Fruit fly (Drosophila melanogaster) whole organism, embryonic: ENCODE measurements around the gene Bruce.

ENCODE experiments used
- B-H1 ChIP-seq: fragments of 200-800 bp; sonication (Bioruptor generic); IDR thresholded peaks from 3 replicates; pipeline ENCODE4 v1.3.6; 2022; ENCODE audit warnings: missing biosample characterization, missing genetic modification characterization
- CG10654 ChIP-seq: fragments of 200-800 bp; sonication (Bioruptor generic); optimal IDR thresholded peaks from 2 replicates; lab custom pipeline; 2016; ENCODE audit warnings: missing biosample characterization, missing genetic modification characterization
- CG10979 ChIP-seq: fragments of 200-800 bp; sonication (Bioruptor generic); optimal IDR thresholded peaks from 2 replicates; lab custom pipeline; 2018; ENCODE audit warnings: missing biosample characterization, mild to moderate bottlenecking, missing genetic modification characterization, moderate library complexity
- CG12391 ChIP-seq: fragments of 200-800 bp; sonication (Bioruptor generic); optimal IDR thresholded peaks from 3 replicates; lab custom pipeline; 2018; ENCODE audit warnings: missing biosample characterization, mild to moderate bottlenecking, missing genetic modification characterization, moderate library complexity
- CG12744 ChIP-seq: fragments of 200-800 bp; sonication (Bioruptor generic); optimal IDR thresholded peaks from 2 replicates; lab custom pipeline; 2016; ENCODE audit warnings: missing biosample characterization, missing genetic modification characterization
- CG14860 ChIP-seq: fragments of 200-800 bp; sonication (Bioruptor generic); IDR thresholded peaks from 3 replicates; pipeline ENCODE4 v1.3.6; 2022; ENCODE audit warnings: missing biosample characterization, missing genetic modification characterization; ENCODE audit not compliant: partially characterized antibody
- CG15696 ChIP-seq: fragments of 200-800 bp; sonication (Bioruptor generic); optimal IDR thresholded peaks from 2 replicates; lab custom pipeline; 2019; ENCODE audit warnings: missing biosample characterization, mild to moderate bottlenecking, missing genetic modification characterization, moderate library complexity
- CG1647 ChIP-seq: fragments of 200-800 bp; sonication (Bioruptor generic); optimal IDR thresholded peaks from 3 replicates; lab custom pipeline; 2016; ENCODE audit warnings: missing biosample characterization, missing genetic modification characterization
- CG16813 ChIP-seq: fragments of 200-800 bp; sonication (Bioruptor generic); IDR thresholded peaks from 3 replicates; pipeline ENCODE4 v1.3.6; 2022; ENCODE audit warnings: missing biosample characterization, missing genetic modification characterization; ENCODE audit not compliant: partially characterized antibody
- CG17829 ChIP-seq: fragments of 200-800 bp; optimal IDR thresholded peaks from 2 replicates; lab custom pipeline; 2019; ENCODE audit warnings: missing biosample characterization, mild to moderate bottlenecking, missing genetic modification characterization, moderate library complexity
- CG18476 ChIP-seq: fragments of 200-800 bp; sonication (Bioruptor generic); optimal IDR thresholded peaks from 2 replicates; lab custom pipeline; 2016; ENCODE audit warnings: missing biosample characterization, mild to moderate bottlenecking, missing genetic modification characterization
- CG2199 ChIP-seq: fragments of 200-800 bp; sonication (Bioruptor generic); IDR thresholded peaks from 3 replicates; pipeline ENCODE4 v1.3.6; 2022; ENCODE audit warnings: missing biosample characterization, missing genetic modification characterization
- CG3847 ChIP-seq: fragments of 200-800 bp; sonication (Bioruptor generic); IDR thresholded peaks from 2 replicates; pipeline ENCODE4 v1.3.6; 2022; ENCODE audit warnings: missing biosample characterization, missing genetic modification characterization
- CG4707 ChIP-seq: fragments of 200-800 bp; sonication (Bioruptor generic); optimal IDR thresholded peaks from 2 replicates; lab custom pipeline; 2018; ENCODE audit warnings: missing biosample characterization, mild to moderate bottlenecking, missing genetic modification characterization, moderate library complexity
- CG9437 ChIP-seq: fragments of 200-800 bp; sonication (Bioruptor generic); optimal IDR thresholded peaks from 2 replicates; lab custom pipeline; 2018; ENCODE audit warnings: missing biosample characterization, mild to moderate bottlenecking, missing genetic modification characterization
- D19B ChIP-seq: fragments of 200-800 bp; sonication (Bioruptor generic); optimal IDR thresholded peaks from 2 replicates; lab custom pipeline; 2017; ENCODE audit warnings: missing biosample characterization, mild to moderate bottlenecking, missing genetic modification characterization
- Dll ChIP-seq: fragments of 200-800 bp; sonication (Bioruptor generic); IDR thresholded peaks from 4 replicates; pipeline ENCODE4 v1.3.6; 2022; ENCODE audit warnings: missing biosample characterization, missing genetic modification characterization; ENCODE audit not compliant: partially characterized antibody
- E2f1 ChIP-seq: fragments of 200-800 bp; sonication (Bioruptor generic); IDR thresholded peaks from 2 replicates; pipeline ENCODE4 v1.3.6; 2022; ENCODE audit warnings: missing biosample characterization, missing genetic modification characterization
- E2f2 ChIP-seq: fragments of 200-800 bp; sonication (Bioruptor generic); IDR thresholded peaks from 2 replicates; pipeline ENCODE4 v1.3.6; 2022; ENCODE audit warnings: missing biosample characterization, missing genetic modification characterization
- ERR ChIP-seq: fragments of 200-800 bp; sonication (Bioruptor generic); optimal IDR thresholded peaks from 2 replicates; lab custom pipeline; 2016; ENCODE audit warnings: missing biosample characterization, missing genetic modification characterization
- Ets97D ChIP-seq: fragments of 200-800 bp; sonication (Bioruptor generic); optimal IDR thresholded peaks from 3 replicates; lab custom pipeline; 2016; ENCODE audit warnings: missing biosample characterization, missing genetic modification characterization
- GATAe ChIP-seq: fragments of 200-800 bp; sonication (Bioruptor generic); conservative IDR thresholded peaks from 2 replicates; pipeline ENCODE4 v1.3.6; 2022; ENCODE audit warnings: missing biosample characterization, missing genetic modification characterization
- H2.0 ChIP-seq: fragments of 200-800 bp; sonication (Bioruptor generic); IDR thresholded peaks from 2 replicates; pipeline ENCODE4 v1.3.6; 2022; ENCODE audit warnings: missing biosample characterization, missing genetic modification characterization
- Lpt ChIP-seq: fragments of >200 bp; optimal IDR thresholded peaks from 2 replicates; lab custom pipeline; 2018; ENCODE audit warnings: missing biosample characterization, missing genetic modification characterization
- Myb ChIP-seq: fragments of 200-800 bp; sonication (Bioruptor generic); optimal IDR thresholded peaks from 2 replicates; lab custom pipeline; 2016; ENCODE audit warnings: missing biosample characterization, missing genetic modification characterization
- Oaz ChIP-seq: fragments of 200-800 bp; sonication (Bioruptor generic); IDR thresholded peaks from 2 replicates; pipeline ENCODE4 v1.3.6; 2022; ENCODE audit warnings: missing biosample characterization, missing genetic modification characterization
- Ptx1 ChIP-seq: fragments of 200-800 bp; sonication (Bioruptor generic); IDR thresholded peaks from 2 replicates; pipeline ENCODE4 v1.3.6; 2022; ENCODE audit warnings: missing biosample characterization, missing genetic modification characterization
- Scr ChIP-seq: fragments of 200-800 bp; sonication (Bioruptor generic); IDR thresholded peaks from 2 replicates; pipeline ENCODE4 v1.3.6; 2022; ENCODE audit warnings: missing biosample characterization, missing genetic modification characterization; ENCODE audit not compliant: partially characterized antibody
- Sry-δ ChIP-seq: fragments of 200-800 bp; sonication (Bioruptor generic); optimal IDR thresholded peaks from 2 replicates; lab custom pipeline; 2016; ENCODE audit warnings: missing biosample characterization, missing genetic modification characterization
- ase ChIP-seq: fragments of 200-800 bp; sonication (Bioruptor generic); IDR thresholded peaks from 3 replicates; pipeline ENCODE4 v1.3.6; 2022; ENCODE audit warnings: missing biosample characterization, missing genetic modification characterization
- bcd ChIP-seq: fragments of 200-800 bp; sonication (Bioruptor generic); optimal IDR thresholded peaks from 2 replicates; lab custom pipeline; 2017; ENCODE audit warnings: missing biosample characterization, mild to moderate bottlenecking, missing genetic modification characterization
- cato ChIP-seq: fragments of 200-800 bp; sonication (Bioruptor generic); optimal IDR thresholded peaks from 2 replicates; lab custom pipeline; 2016; ENCODE audit warnings: missing biosample characterization, missing genetic modification characterization, borderline replicate concordance
- caup ChIP-seq: fragments of 200-800 bp; sonication (Bioruptor generic); optimal IDR thresholded peaks from 3 replicates; lab custom pipeline; 2017; ENCODE audit warnings: missing biosample characterization, mild to moderate bottlenecking, missing genetic modification characterization, moderate library complexity; ENCODE audit not compliant: severe bottlenecking
- dmrt11E ChIP-seq: fragments of 200-800 bp; sonication (Bioruptor generic); optimal IDR thresholded peaks from 3 replicates; lab custom pipeline; 2018; ENCODE audit warnings: missing biosample characterization, mild to moderate bottlenecking, missing genetic modification characterization, moderate library complexity
- ewg ChIP-seq: fragments of 200-800 bp; sonication (Bioruptor generic); optimal IDR thresholded peaks from 3 replicates; lab custom pipeline; 2017; ENCODE audit warnings: mild to moderate bottlenecking, missing biosample characterization, missing genetic modification reagents, missing genetic modification characterization
- her ChIP-seq: fragments of 200-800 bp; sonication (Bioruptor generic); optimal IDR thresholded peaks from 2 replicates; lab custom pipeline; 2016; ENCODE audit warnings: missing biosample characterization, missing genetic modification characterization
- inv ChIP-seq: fragments of 200-800 bp; sonication (Bioruptor generic); IDR thresholded peaks from 2 replicates; pipeline ENCODE4 v1.3.6; 2022; ENCODE audit warnings: missing biosample characterization, missing genetic modification characterization; ENCODE audit not compliant: partially characterized antibody
- klu ChIP-seq: fragments of 200-800 bp; sonication (Bioruptor generic); IDR thresholded peaks from 2 replicates; pipeline ENCODE4 v1.3.6; 2022; ENCODE audit warnings: missing biosample characterization, missing genetic modification characterization
- kni ChIP-seq: fragments of 200-800 bp; sonication (Bioruptor generic); optimal IDR thresholded peaks from 3 replicates; lab custom pipeline; 2017; ENCODE audit warnings: mild to moderate bottlenecking, missing biosample characterization, missing genetic modification reagents, missing genetic modification characterization
- lab ChIP-seq: fragments of 200-800 bp; sonication (Bioruptor generic); optimal IDR thresholded peaks from 3 replicates; lab custom pipeline; 2017; ENCODE audit warnings: missing biosample characterization, missing genetic modification characterization, mild to moderate bottlenecking, moderate library complexity, missing genetic modification reagents
- rib ChIP-seq: fragments of 200-800 bp; sonication (Bioruptor generic); IDR thresholded peaks from 2 replicates; pipeline ENCODE4 v1.3.6; 2022; ENCODE audit warnings: missing biosample characterization, missing genetic modification characterization
- sqz ChIP-seq: fragments of 200-800 bp; sonication (Bioruptor generic); optimal IDR thresholded peaks from 3 replicates; lab custom pipeline; 2018; ENCODE audit warnings: missing biosample characterization, mild to moderate bottlenecking, missing genetic modification characterization
- unpg ChIP-seq: fragments of 200-800 bp; sonication (Bioruptor generic); optimal IDR thresholded peaks from 3 replicates; lab custom pipeline; 2018; ENCODE audit warnings: missing biosample characterization, mild to moderate bottlenecking, missing genetic modification characterization, moderate library complexity
- yki ChIP-seq: fragments of >200 bp; optimal IDR thresholded peaks from 3 replicates; lab custom pipeline; 2018

Bruce gene

dm6 chr3R:10350741-10351629, 19.8 kb upstream of the Bruce start (continued):
- TF ChIP-seq lab (GFP tag; lab: Kevin White, UChicago) (peak; percentile 91), CG10979 (tag; lab: Kevin White, UChicago) (peak; percentile 40), CG15696 (peak; percentile 18), yki (lab: Kevin White, UChicago) (no peak), H2.0 (GFP tag; lab: Robert Waterston, UW) (no peak), ERR (GFP tag; lab: Kevin White, UChicago) (peak; percentile 34), Lpt (no peak), CG17829 (tag; lab: Kevin White, UChicago) (peak; percentile 63), klu (GFP tag; lab: Robert Waterston, UW) (no peak), rib (GFP tag; lab: Robert Waterston, UW) (no peak), dmrt11E (peak; percentile 18), CG14860 (GFP tag; lab: Robert Waterston, UW) (no peak), ase (GFP tag; lab: Robert Waterston, UW) (no peak), CG1647 (GFP tag; lab: Kevin White, UChicago) (peak; percentile 1), CG12744 (GFP tag; lab: Kevin White, UChicago) (peak; percentile 54), CG12391 (peak; percentile 89), unpg (GFP tag; lab: Kevin White, UChicago) (peak; percentile 80), CG10654 (peak; percentile 44), CG16813 (no peak), E2f2 (GFP tag; lab: Robert Waterston, UW) (no peak), B-H1 (no peak), Oaz (no peak), ewg (GFP tag; lab: Kevin White, UChicago) (peak; percentile 40), GATAe (GFP tag; lab: Robert Waterston, UW) (no peak), caup (peak; percentile 86), her (GFP tag; lab: Kevin White, UChicago) (peak; percentile 53), CG9437 (peak; percentile 81), inv (GFP tag; lab: Robert Waterston, UW) (no peak), Ptx1 (GFP tag; lab: Robert Waterston, UW) (no peak), Myb (GFP tag; lab: Kevin White, UChicago) (peak; percentile 92), Scr (GFP tag; lab: Robert Waterston, UW) (no peak), Sry-δ (no peak), CG2199 (GFP tag; lab: Robert Waterston, UW) (no peak), sqz (GFP tag; lab: Kevin White, UChicago) (peak; percentile 70), bcd (GFP tag; lab: Kevin White, UChicago) (peak; percentile 82), Dll (GFP tag; lab: Robert Waterston, UW) (no peak), CG18476 (GFP tag; lab: Kevin White, UChicago) (peak; percentile 73), Ets97D (GFP tag; lab: Kevin White, UChicago) (peak; percentile 35), kni (GFP tag; lab: Kevin White, UChicago) (peak; percentile 92), E2f1 (GFP tag; lab: Robert Waterston, UW) (no peak), D19B (GFP tag; lab: Kevin White, UChicago) (peak; percentile 78), CG3847 (GFP tag; lab: Robert Waterston, UW) (no peak), CG4707 (GFP tag; lab: Kevin White, UChicago) (peak; percentile 49), cato (GFP tag; lab: Kevin White, UChicago) (peak; percentile 51)
- TF ChIP-seq, all 482 proteins: peak for 275
